Fruit fly (Drosophila melanogaster) whole organism, embryonic: ENCODE measurements around the gene CG9626.
A peak's percentile ranks its signal among the peaks of the same experiment; 100 is the strongest.

Experiments used
- Atf3 ChIP-seq: fragments of 200-800 bp; sonication (Bioruptor generic); optimal IDR thresholded peaks from 3 replicates; lab custom pipeline; 2016; ENCODE audit warnings: missing biosample characterization, missing genetic modification characterization
- BEAF-32 ChIP-seq: fragments of 200-800 bp; sonication (Bioruptor generic); optimal IDR thresholded peaks from 3 replicates; lab custom pipeline; 2017; ENCODE audit warnings: missing biosample characterization, missing genetic modification characterization, mild to moderate bottlenecking, moderate library complexity, missing genetic modification reagents
- CG11695 ChIP-seq: fragments of 200-800 bp; sonication (Bioruptor generic); IDR thresholded peaks from 3 replicates; pipeline ENCODE4 v1.3.6; 2022; ENCODE audit warnings: missing biosample characterization, missing genetic modification characterization
- CG12299 ChIP-seq: fragments of 200-800 bp; sonication (Bioruptor generic); optimal IDR thresholded peaks from 2 replicates; lab custom pipeline; 2018; ENCODE audit warnings: missing biosample characterization, mild to moderate bottlenecking, missing genetic modification characterization
- CG12391 ChIP-seq: fragments of 200-800 bp; sonication (Bioruptor generic); optimal IDR thresholded peaks from 3 replicates; lab custom pipeline; 2018; ENCODE audit warnings: missing biosample characterization, mild to moderate bottlenecking, missing genetic modification characterization, moderate library complexity
- CG13624 ChIP-seq: fragments of 200-800 bp; sonication (Bioruptor generic); optimal IDR thresholded peaks from 2 replicates; lab custom pipeline; 2016; ENCODE audit warnings: missing biosample characterization, missing genetic modification characterization
- CG15011 ChIP-seq: fragments of 200-800 bp; sonication (Bioruptor generic); optimal IDR thresholded peaks from 3 replicates; lab custom pipeline; 2018; ENCODE audit warnings: missing biosample characterization, mild to moderate bottlenecking, missing genetic modification characterization
- CG1603 ChIP-seq: fragments of 200-800 bp; sonication (Bioruptor generic); optimal IDR thresholded peaks from 2 replicates; lab custom pipeline; 2019; ENCODE audit warnings: missing biosample characterization, mild to moderate bottlenecking, missing genetic modification characterization, moderate library complexity
- CG17802 ChIP-seq: fragments of 200-800 bp; sonication (Bioruptor generic); optimal IDR thresholded peaks from 2 replicates; lab custom pipeline; 2018; ENCODE audit warnings: missing biosample characterization, mild to moderate bottlenecking, missing genetic modification characterization, moderate library complexity
- CG31441 ChIP-seq: fragments of 200-800 bp; sonication (Bioruptor generic); IDR thresholded peaks from 2 replicates; pipeline ENCODE4 v1.3.6; 2022; ENCODE audit warnings: missing biosample characterization, missing genetic modification characterization
- CG33557 ChIP-seq: fragments of 200-800 bp; sonication (Bioruptor generic); optimal IDR thresholded peaks from 2 replicates; lab custom pipeline; 2019; ENCODE audit warnings: missing biosample characterization, mild to moderate bottlenecking, missing genetic modification characterization, moderate library complexity
- CG34422 ChIP-seq: fragments of 200-800 bp; sonication (Bioruptor generic); IDR thresholded peaks from 3 replicates; pipeline ENCODE4 v1.3.6; 2022; ENCODE audit warnings: missing biosample characterization, missing genetic modification characterization
- CG4360 ChIP-seq: fragments of 200-800 bp; sonication (Bioruptor generic); IDR thresholded peaks from 2 replicates; pipeline ENCODE4 v1.3.6; 2022; ENCODE audit warnings: missing biosample characterization, missing genetic modification characterization
- CG5953 ChIP-seq: fragments of 200-800 bp; sonication (Bioruptor generic); IDR thresholded peaks from 2 replicates; pipeline ENCODE4 v1.3.6; 2022; ENCODE audit warnings: missing biosample characterization, missing genetic modification characterization
- CG7745 ChIP-seq: fragments of 200-800 bp; sonication (Bioruptor generic); optimal IDR thresholded peaks from 2 replicates; lab custom pipeline; 2018; ENCODE audit warnings: missing biosample characterization, mild to moderate bottlenecking, missing genetic modification characterization, moderate library complexity
- CG8089 ChIP-seq: fragments of 200-800 bp; sonication (Bioruptor generic); optimal IDR thresholded peaks from 3 replicates; lab custom pipeline; 2016; ENCODE audit warnings: missing biosample characterization, missing genetic modification characterization
- CG8281 ChIP-seq: fragments of 200-800 bp; sonication (Bioruptor generic); optimal IDR thresholded peaks from 2 replicates; lab custom pipeline; 2018; ENCODE audit warnings: missing biosample characterization, mild to moderate bottlenecking, missing genetic modification characterization, moderate library complexity
- CG8388 ChIP-seq: fragments of 200-800 bp; sonication (Bioruptor generic); optimal IDR thresholded peaks from 2 replicates; lab custom pipeline; 2019; ENCODE audit warnings: missing biosample characterization, mild to moderate bottlenecking, missing genetic modification characterization, moderate library complexity
- CG8478 ChIP-seq: fragments of >200 bp; optimal IDR thresholded peaks from 2 replicates; lab custom pipeline; 2018
- D ChIP-seq, 2 experiments: fragments of 200-800 bp in 1 of 2; fragments of >200 bp in 1 of 2; sonication (Bioruptor generic) in 1 of 2; optimal IDR thresholded peaks; 2 replicates in 1 of 2; 3 replicates in 1 of 2; lab custom pipeline; 2017; ENCODE audit warnings: mild to moderate bottlenecking in 1 of 2, missing biosample characterization in 1 of 2, missing genetic modification characterization in 1 of 2, missing genetic modification reagents in 1 of 2
- H15 ChIP-seq: fragments of 200-800 bp; sonication (Bioruptor generic); IDR thresholded peaks from 3 replicates; pipeline ENCODE4 v1.3.6; 2022; ENCODE audit warnings: missing biosample characterization, missing genetic modification characterization
- HHEX ChIP-seq: fragments of 200-800 bp; sonication (Bioruptor generic); optimal IDR thresholded peaks from 3 replicates; lab custom pipeline; 2017; ENCODE audit warnings: missing biosample characterization, mild to moderate bottlenecking, missing genetic modification characterization, missing genetic modification reagents
- MBD-R2 ChIP-seq: fragments of 200-800 bp; sonication (Bioruptor generic); IDR thresholded peaks from 2 replicates; pipeline ENCODE4 v1.3.6; 2022; ENCODE audit warnings: missing biosample characterization, missing genetic modification characterization
- MTF-1 ChIP-seq: fragments of 200-800 bp; sonication (Bioruptor generic); optimal IDR thresholded peaks from 2 replicates; lab custom pipeline; 2018; ENCODE audit warnings: missing biosample characterization, mild to moderate bottlenecking, missing genetic modification characterization, borderline replicate concordance
- Med ChIP-seq: fragments of 200-800 bp; sonication (Bioruptor generic); peaks from one replicate; lab custom pipeline; 2016; ENCODE audit warnings: missing biosample characterization, missing genetic modification characterization, mild to moderate bottlenecking, inconsistent platforms, moderate library complexity
- Mes4 ChIP-seq: fragments of 200-800 bp; sonication (Bioruptor generic); optimal IDR thresholded peaks from 2 replicates; lab custom pipeline; 2016; ENCODE audit warnings: missing biosample characterization, missing genetic modification characterization
- Nf-YC ChIP-seq: fragments of 200-800 bp; optimal IDR thresholded peaks from 3 replicates; lab custom pipeline; 2019; ENCODE audit warnings: missing biosample characterization, mild to moderate bottlenecking, missing genetic modification characterization, moderate library complexity
- Sox102F ChIP-seq: fragments of 200-800 bp; sonication (Bioruptor generic); optimal IDR thresholded peaks from 2 replicates; lab custom pipeline; 2018; ENCODE audit warnings: missing biosample characterization, mild to moderate bottlenecking, missing genetic modification characterization, moderate library complexity
- Spps ChIP-seq: fragments of 200-800 bp; sonication (Bioruptor generic); optimal IDR thresholded peaks from 2 replicates; lab custom pipeline; 2018; ENCODE audit warnings: missing biosample characterization, mild to moderate bottlenecking, missing genetic modification characterization
- Sry-δ ChIP-seq: fragments of 200-800 bp; sonication (Bioruptor generic); optimal IDR thresholded peaks from 2 replicates; lab custom pipeline; 2016; ENCODE audit warnings: missing biosample characterization, missing genetic modification characterization
- Tbp ChIP-seq: fragments of >200 bp; optimal IDR thresholded peaks from 2 replicates; lab custom pipeline; 2018; ENCODE audit warnings: missing biosample characterization, missing genetic modification characterization
- aop ChIP-seq: fragments of 200-800 bp; sonication (Bioruptor generic); IDR thresholded peaks from 2 replicates; pipeline ENCODE4 v1.3.6; 2022; ENCODE audit warnings: missing biosample characterization, missing genetic modification characterization
- bsh ChIP-seq, 2 experiments: fragments of 200-800 bp; sonication (Bioruptor generic); optimal IDR thresholded peaks; 2 replicates each; lab custom pipeline; 2017 to 2018; ENCODE audit warnings: mild to moderate bottlenecking in 2 of 2, missing biosample characterization in 2 of 2, missing genetic modification characterization in 2 of 2, moderate library complexity in 1 of 2
- chif ChIP-seq, 2 experiments: fragments of 200-800 bp; sonication (Bioruptor generic); optimal IDR thresholded peaks; 3 replicates each; lab custom pipeline; 2016; ENCODE audit warnings: missing biosample characterization in 2 of 2, missing genetic modification characterization in 2 of 2
- chn ChIP-seq: fragments of 200-800 bp; sonication (Bioruptor generic); optimal IDR thresholded peaks from 2 replicates; lab custom pipeline; 2016; ENCODE audit warnings: missing biosample characterization, missing genetic modification characterization
- disco-r ChIP-seq: fragments of 200-800 bp; sonication (Bioruptor generic); optimal IDR thresholded peaks from 2 replicates; lab custom pipeline; 2016; ENCODE audit warnings: missing biosample characterization, missing genetic modification characterization
- fd64A ChIP-seq: fragments of 200-800 bp; sonication (Bioruptor generic); optimal IDR thresholded peaks from 3 replicates; lab custom pipeline; 2018; ENCODE audit warnings: missing biosample characterization, mild to moderate bottlenecking, missing genetic modification characterization
- her ChIP-seq: fragments of 200-800 bp; sonication (Bioruptor generic); optimal IDR thresholded peaks from 2 replicates; lab custom pipeline; 2016; ENCODE audit warnings: missing biosample characterization, missing genetic modification characterization
- jing ChIP-seq: fragments of 200-800 bp; sonication (Bioruptor generic); optimal IDR thresholded peaks from 2 replicates; lab custom pipeline; 2018; ENCODE audit warnings: missing biosample characterization, mild to moderate bottlenecking, missing genetic modification characterization
- lbe ChIP-seq: fragments of 200-800 bp; sonication (Bioruptor generic); optimal IDR thresholded peaks from 2 replicates; lab custom pipeline; 2016; ENCODE audit warnings: missing biosample characterization, mild to moderate bottlenecking, missing genetic modification characterization
- lmd ChIP-seq: fragments of 200-800 bp; sonication (Bioruptor generic); IDR thresholded peaks from 2 replicates; pipeline ENCODE4 v1.3.6; 2022; ENCODE audit warnings: missing biosample characterization, missing genetic modification characterization
- nau ChIP-seq: fragments of 200-800 bp; sonication (Bioruptor generic); optimal IDR thresholded peaks from 3 replicates; lab custom pipeline; 2017; ENCODE audit warnings: missing biosample characterization, mild to moderate bottlenecking, missing genetic modification characterization, missing genetic modification reagents
- peb ChIP-seq: fragments of 200-800 bp; sonication (Bioruptor generic); IDR thresholded peaks from 2 replicates; pipeline ENCODE4 v1.3.6; 2022; ENCODE audit warnings: missing biosample characterization, missing genetic modification characterization
- psq ChIP-seq: fragments of 200-800 bp; sonication (Bioruptor generic); optimal IDR thresholded peaks from 2 replicates; lab custom pipeline; 2017; ENCODE audit warnings: missing biosample characterization, missing genetic modification characterization
- pum ChIP-seq: fragments of 200-800 bp; sonication (Bioruptor generic); optimal IDR thresholded peaks from 2 replicates; lab custom pipeline; 2016; ENCODE audit warnings: missing biosample characterization, missing genetic modification characterization
- rib ChIP-seq: fragments of 200-800 bp; sonication (Bioruptor generic); IDR thresholded peaks from 2 replicates; pipeline ENCODE4 v1.3.6; 2022; ENCODE audit warnings: missing biosample characterization, missing genetic modification characterization
- sr ChIP-seq: fragments of 200-800 bp; sonication (Bioruptor generic); IDR thresholded peaks from 3 replicates; pipeline ENCODE4 v1.3.6; 2022; ENCODE audit warnings: missing biosample characterization, missing genetic modification characterization
- wdn ChIP-seq: fragments of 200-800 bp; sonication (Bioruptor generic); IDR thresholded peaks from 2 replicates; pipeline ENCODE4 v1.3.6; 2022; ENCODE audit warnings: missing biosample characterization, missing genetic modification characterization
- wor ChIP-seq: fragments of 200-800 bp; sonication (Bioruptor generic); IDR thresholded peaks from 2 replicates; pipeline ENCODE4 v1.3.6; 2022; ENCODE audit warnings: missing biosample characterization, missing genetic modification characterization
- zfh1 ChIP-seq: fragments of 200-800 bp; sonication (Bioruptor generic); IDR thresholded peaks from 3 replicates; pipeline ENCODE4 v1.3.6; 2022; ENCODE audit warnings: missing biosample characterization, missing genetic modification characterization

CG9626 gene

dm6 chr3R:8316344-8317105, 15.7 kb upstream of the CG9626 start, which contains the start of gene Coq2 (continued):
- TF ChIP-seq CG17802 (tag; lab: Kevin White, UChicago) (no peak), CG12391 (tag; lab: Kevin White, UChicago) (no peak), Tbp (GFP tag; lab: Kevin White, UChicago) (no peak), CG5953 (GFP tag; lab: Robert Waterston, UW) (no peak), D (optimal IDR thresholded peaks at IDR 0.05; lab: Kevin White, UChicago) (no peak), D (GFP tag; optimal IDR thresholded peaks at IDR 0.05; lab: Kevin White, UChicago) (no peak), CG31441 (GFP tag; lab: Robert Waterston, UW) (no peak), Atf3 (no peak), HHEX (GFP tag; lab: Kevin White, UChicago) (no peak), chn (no peak), CG4360 (GFP tag; lab: Robert Waterston, UW) (no peak), MBD-R2 (peak; percentile 82), aop (GFP tag; lab: Robert Waterston, UW) (no peak), CG34422 (GFP tag; lab: Robert Waterston, UW) (no peak), lmd (GFP tag; lab: Robert Waterston, UW) (no peak), jing (GFP tag; lab: Kevin White, UChicago) (no peak), zfh1 (GFP tag; lab: Robert Waterston, UW) (no peak), CG11695 (GFP tag; lab: Robert Waterston, UW) (no peak), Nf-YC (tag; lab: Kevin White, UChicago) (peak; percentile 59), CG1603 (tag; lab: Kevin White, UChicago) (peak; percentile 72), Spps (tag; lab: Kevin White, UChicago) (no peak), lbe (GFP tag; lab: Kevin White, UChicago) (no peak), CG13624 (GFP tag; lab: Kevin White, UChicago) (no peak), Sox102F (GFP tag; lab: Kevin White, UChicago) (no peak), fd64A (no peak), peb (no peak), CG12299 (tag; lab: Kevin White, UChicago) (no peak), CG8388 (no peak), CG15011 (GFP tag; lab: Kevin White, UChicago) (no peak), chif (GFP tag; optimal IDR thresholded peaks at IDR 0.05; lab: Kevin White, UChicago) (no peak), Sry-δ (GFP tag; lab: Kevin White, UChicago) (peak; percentile 44), wor (GFP tag; lab: Robert Waterston, UW) (no peak), pum (GFP tag; lab: Kevin White, UChicago) (no peak), CG33557 (GFP tag; lab: Kevin White, UChicago) (no peak), psq (GFP tag; lab: Kevin White, UChicago) (no peak), sr (GFP tag; lab: Robert Waterston, UW) (no peak), CG8478 (lab: Kevin White, UChicago) (no peak), wdn (GFP tag; lab: Robert Waterston, UW) (no peak), rib (GFP tag; lab: Robert Waterston, UW) (no peak), bsh (GFP tag; optimal IDR thresholded peaks at IDR 0.05; lab: Kevin White, UChicago) (no peak), Med (peak; percentile 79), H15 (GFP tag; lab: Robert Waterston, UW) (no peak), nau (no peak), CG8089 (GFP tag; lab: Kevin White, UChicago) (no peak), Mes4 (GFP tag; lab: Kevin White, UChicago) (no peak), MTF-1 (GFP tag; lab: Kevin White, UChicago) (peak; percentile 100), BEAF-32 (GFP tag; lab: Kevin White, UChicago) (peak; percentile 46), disco-r (GFP tag; lab: Kevin White, UChicago) (no peak), her (GFP tag; lab: Kevin White, UChicago) (no peak), CG7745 (tag; lab: Kevin White, UChicago) (no peak), CG8281 (tag; lab: Kevin White, UChicago) (no peak)
